Fruit fly (Drosophila melanogaster): ENCODE results near the gene Dbct.
A peak's percentile ranks its signal among the peaks of the same experiment; 100 is the strongest.

Gene Dbct

DNA sequence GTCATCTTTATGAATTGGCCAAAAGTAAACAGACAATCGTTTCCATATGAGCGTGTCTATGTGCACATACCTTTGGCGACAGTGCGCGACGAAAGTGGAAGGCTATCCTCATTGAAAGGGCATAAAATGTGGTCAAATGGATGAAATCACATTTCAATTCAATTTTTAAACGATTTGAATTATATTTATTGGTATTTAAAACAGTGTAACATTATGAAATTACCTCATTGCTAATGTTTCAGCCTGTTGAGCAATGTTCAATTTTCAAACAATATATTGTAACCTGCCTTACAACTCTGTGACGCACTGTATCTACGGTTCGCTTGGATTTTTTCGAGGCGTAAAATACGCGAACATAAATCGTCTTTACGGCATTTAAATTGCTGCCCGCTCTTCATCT is 34.2 kb downstream of the Dbct start (continued):
- no peak for TF ChIP-seq Bgb (GFP tag; IDR thresholded peaks at IDR 0.05; ENCODE audit: partially characterized antibody)
- TF ChIP-seq CoRest (tag; optimal IDR thresholded peaks at IDR 0.05): peak; percentile 59
- TF ChIP-seq esg (GFP tag; conservative IDR thresholded peaks at IDR 0.05): peak; percentile 38; the same call in 1 of the 2 replicates
- TF ChIP-seq CG10274 (GFP tag; optimal IDR thresholded peaks at IDR 0.05): peak; percentile 4
- TF ChIP-seq NK7.1 (GFP tag; optimal IDR thresholded peaks at IDR 0.05): no peak
- peak; percentile 54 for TF ChIP-seq Dip3 (GFP tag; optimal IDR thresholded peaks at IDR 0.05)
- TF ChIP-seq pnt (GFP tag; optimal IDR thresholded peaks at IDR 0.05): no peak
- TF ChIP-seq salm (tag; optimal IDR thresholded peaks at IDR 0.05): no peak
- no peak for TF ChIP-seq CG34376 (GFP tag; optimal IDR thresholded peaks at IDR 0.05)
- TF ChIP-seq CG2712 (tag; optimal IDR thresholded peaks at IDR 0.05): peak; percentile 9
- no peak for TF ChIP-seq CG6254 (GFP tag; optimal IDR thresholded peaks at IDR 0.05)
- peak; percentile 50 for TF ChIP-seq CG9817 (tag; optimal IDR thresholded peaks at IDR 0.05)
- TF ChIP-seq ac (GFP tag; optimal IDR thresholded peaks at IDR 0.05): no peak
- TF ChIP-seq Lhr (GFP tag; optimal IDR thresholded peaks at IDR 0.05): no peak
- no peak for TF ChIP-seq hkb (optimal IDR thresholded peaks at IDR 0.05)
- peak; percentile 28; the same call in 1 of the 2 replicates for TF ChIP-seq hkb (GFP tag; IDR thresholded peaks at IDR 0.05)
- no peak for TF ChIP-seq Nf-YC (tag; optimal IDR thresholded peaks at IDR 0.05)
- TF ChIP-seq CG4328 (GFP tag; optimal IDR thresholded peaks at IDR 0.05): no peak
- TF ChIP-seq CG6272 (GFP tag; IDR thresholded peaks at IDR 0.05): no peak
- peak; percentile 28 for TF ChIP-seq Sox100B (GFP tag; optimal IDR thresholded peaks at IDR 0.05)
- TF ChIP-seq CG11398 (GFP tag; optimal IDR thresholded peaks at IDR 0.05): no peak
- peak; percentile 3 for TF ChIP-seq Bteb2 (GFP tag; optimal IDR thresholded peaks at IDR 0.05)
- peak; percentile 54 for TF ChIP-seq CG4404 (GFP tag; IDR thresholded peaks at IDR 0.05)
- peak; percentile 77 for TF ChIP-seq Rfx (GFP tag; IDR thresholded peaks at IDR 0.05)
- TF ChIP-seq CG12659 (GFP tag; optimal IDR thresholded peaks at IDR 0.05): peak; percentile 39
- TF ChIP-seq CG2199 (GFP tag; IDR thresholded peaks at IDR 0.05): no peak
- TF ChIP-seq CG1603 (tag; optimal IDR thresholded peaks at IDR 0.05): peak; percentile 31
- no peak for TF ChIP-seq cad (GFP tag; optimal IDR thresholded peaks at IDR 0.05)
- no peak for TF ChIP-seq CG8281 (tag; optimal IDR thresholded peaks at IDR 0.05)
- TF ChIP-seq Gsc (GFP tag; IDR thresholded peaks at IDR 0.05): no peak
- TF ChIP-seq CHES-1-like (GFP tag; optimal IDR thresholded peaks at IDR 0.05): no peak
- no peak for TF ChIP-seq ato (GFP tag; IDR thresholded peaks at IDR 0.05; ENCODE audit: partially characterized antibody)
- TF ChIP-seq Dfd (GFP tag; optimal IDR thresholded peaks at IDR 0.05): no peak
- no peak for TF ChIP-seq nau (GFP tag; optimal IDR thresholded peaks at IDR 0.05)
- no peak for TF ChIP-seq sim (GFP tag; IDR thresholded peaks at IDR 0.05)
- no peak for TF ChIP-seq Ets97D (GFP tag; optimal IDR thresholded peaks at IDR 0.05)
- TF ChIP-seq CG4730 (GFP tag; IDR thresholded peaks at IDR 0.05): 0 out of 2 replicates have a peak, but pooled peaks have one; percentile 6
- TF ChIP-seq CG12299 (tag; optimal IDR thresholded peaks at IDR 0.05): no peak
- TF ChIP-seq croc (GFP tag; conservative IDR thresholded peaks at IDR 0.05): no peak
- no peak for TF ChIP-seq Sry-β (GFP tag; optimal IDR thresholded peaks at IDR 0.05)
- TF ChIP-seq CG3065 (GFP tag; optimal IDR thresholded peaks at IDR 0.05): no peak
- TF ChIP-seq Dad (GFP tag; optimal IDR thresholded peaks at IDR 0.05): no peak
- peak; percentile 12 for TF ChIP-seq CG18262 (tag; optimal IDR thresholded peaks at IDR 0.05)
- TF ChIP-seq cato (GFP tag; optimal IDR thresholded peaks at IDR 0.05; ENCODE audit: borderline replicate concordance): no peak
- TF ChIP-seq CG18619 (GFP tag; optimal IDR thresholded peaks at IDR 0.05): peak; percentile 38
- TF ChIP-seq CG12942 (GFP tag; optimal IDR thresholded peaks at IDR 0.05): no peak
- no peak for TF ChIP-seq TFAM (GFP tag; optimal IDR thresholded peaks at IDR 0.05)
- no peak for TF ChIP-seq Lpt (GFP tag; optimal IDR thresholded peaks at IDR 0.05)
- peak; percentile 53 for TF ChIP-seq PHDP (tag; optimal IDR thresholded peaks at IDR 0.05)
- TF ChIP-seq sc (optimal IDR thresholded peaks at IDR 0.05): no peak
- TF ChIP-seq sc (GFP tag; optimal IDR thresholded peaks at IDR 0.05): no peak
- TF ChIP-seq klu (GFP tag; IDR thresholded peaks at IDR 0.05): no peak

Data from whole organism, embryonic.